Worm (Caenorhabditis elegans): ENCODE measurements around the gene era-1.

Gene era-1

DNA sequence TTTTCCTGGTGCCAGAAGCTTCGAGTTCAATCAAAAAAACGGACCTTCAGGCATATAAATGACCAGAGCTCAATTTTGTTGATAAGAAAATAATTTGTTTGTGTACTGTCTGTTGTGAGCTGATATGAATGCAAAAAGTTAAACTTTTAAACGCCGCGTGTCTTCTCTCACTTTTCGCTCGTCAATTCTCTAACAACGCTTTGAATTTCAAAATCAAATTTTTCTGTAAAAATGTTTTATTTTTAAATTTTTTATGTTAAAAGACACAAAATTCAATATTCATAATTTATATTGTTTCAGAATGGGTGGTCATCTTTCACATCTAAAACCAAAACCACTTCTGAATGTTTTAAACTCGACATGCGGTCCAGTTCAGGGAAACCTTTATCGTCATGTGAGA, 28.9 kb upstream of the era-1 start, which contains the start of gene cest-31:
TSS of gene cest-31 (plus strand) at position 301 of the 400 bp plus-strand sequence.
- TF ChIP-seq nhr-2 (tag; optimal IDR thresholded peaks at IDR 0.05) (no peak), unc-62 (GFP tag; optimal IDR thresholded peaks at IDR 0.05) (no peak)

DNA sequence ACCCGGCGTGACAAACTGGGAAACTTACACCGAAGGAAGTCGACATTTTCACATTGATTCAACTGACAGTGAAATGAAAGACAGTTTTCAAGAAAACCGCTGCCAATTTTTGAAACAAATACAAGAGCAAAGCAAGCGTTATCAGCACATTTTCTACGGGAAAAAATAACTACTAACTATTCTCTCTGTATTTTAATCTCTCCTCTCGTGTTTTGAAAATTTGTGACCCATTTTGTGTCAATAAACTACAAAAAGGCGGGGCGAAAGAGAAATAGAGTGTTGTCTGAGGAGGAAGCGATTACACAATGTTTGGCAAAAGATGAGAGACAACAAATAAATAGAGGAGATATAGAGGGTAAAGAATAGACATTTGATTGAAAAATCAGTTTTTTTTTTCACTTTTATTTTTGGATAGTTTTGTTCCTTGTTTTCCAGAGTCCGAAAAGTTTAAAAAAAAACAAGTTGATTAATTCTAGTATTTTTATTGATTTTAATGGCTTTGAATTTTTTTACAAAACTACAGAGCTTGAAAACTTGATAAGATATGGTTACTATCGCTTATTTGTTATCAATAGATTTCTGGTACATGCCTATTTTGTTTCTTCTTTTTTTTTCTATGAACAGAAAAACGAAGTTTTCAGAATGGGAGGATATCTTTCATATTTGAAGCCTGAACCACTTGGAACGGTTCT, 26.6 kb upstream of the era-1 start, which contains the start of gene cest-34:
TSS of gene cest-34 (plus strand) at position 642 of the 692 bp plus-strand sequence.
- TF ChIP-seq nhr-12 (tag; optimal IDR thresholded peaks at IDR 0.05) (no peak), sptf-1 (tag; optimal IDR thresholded peaks at IDR 0.05) (no peak), drap-1 (GFP tag; optimal IDR thresholded peaks at IDR 0.05) (no peak), mep-1 (tag; optimal IDR thresholded peaks at IDR 0.05) (no peak), sem-2 (GFP tag; optimal IDR thresholded peaks at IDR 0.05) (no peak), ceh-83 (GFP tag; optimal IDR thresholded peaks at IDR 0.05) (no peak), tbx-8 (GFP tag; optimal IDR thresholded peaks at IDR 0.05) (no peak)

DNA sequence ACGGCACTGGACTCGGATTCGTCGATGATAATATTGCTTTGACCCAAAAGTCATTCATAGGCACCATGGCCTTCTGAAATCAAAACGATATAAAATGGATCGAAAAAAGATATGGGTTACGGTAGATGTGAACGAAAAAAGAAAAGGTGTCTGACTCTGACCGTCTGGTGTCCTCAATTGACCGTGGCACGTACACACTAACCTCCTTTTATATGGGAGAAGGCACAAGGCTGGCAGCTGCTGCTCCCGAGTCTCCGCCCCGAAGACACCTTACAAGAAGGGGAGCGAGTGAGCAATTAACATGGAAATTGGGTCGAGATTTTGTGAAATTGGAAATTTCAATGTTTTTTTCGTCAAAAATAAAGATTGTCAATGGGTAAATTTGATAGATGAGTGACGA, 21.4 kb upstream of the era-1 start, which contains the start of gene egl-46:
TSS of gene egl-46 (minus strand) at position 73 of the 400 bp plus-strand sequence.
- TF ChIP-seq cnd-1 (tag; optimal IDR thresholded peaks at IDR 0.05) (peak; percentile 33), nhr-2 (tag; optimal IDR thresholded peaks at IDR 0.05) (peak; percentile 86), lsy-2 (tag; optimal IDR thresholded peaks at IDR 0.05) (peak; percentile 8), lin-32 (GFP tag; optimal IDR thresholded peaks at IDR 0.05) (peak; percentile 54), nhr-28 (tag; optimal IDR thresholded peaks at IDR 0.05) (no peak), ham-2 (GFP tag; optimal IDR thresholded peaks at IDR 0.05) (no peak), elt-3 (tag; optimal IDR thresholded peaks at IDR 0.05) (no peak)

DNA sequence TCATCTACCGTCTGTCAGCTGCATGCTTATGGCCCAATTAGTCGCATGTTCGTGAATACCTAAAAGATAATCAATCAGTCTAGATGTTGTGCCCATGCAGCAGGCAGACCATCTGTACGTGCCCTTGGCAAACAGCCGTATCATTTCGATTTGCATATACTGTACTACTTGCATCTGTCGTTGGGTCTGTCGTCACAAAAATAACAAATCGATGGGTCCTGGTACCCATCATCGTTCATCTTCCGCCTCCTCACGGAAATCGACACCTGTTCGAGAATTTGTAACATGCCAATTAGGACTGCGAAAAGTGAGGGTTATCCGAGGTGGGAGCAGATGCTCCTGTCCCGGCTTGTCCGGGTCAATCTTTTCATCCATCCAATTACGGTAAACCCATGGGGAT, 19.6 kb upstream of the era-1 start:
- peak; percentile 57 for TF ChIP-seq lin-32 (GFP tag; optimal IDR thresholded peaks at IDR 0.05)
- no peak for TF ChIP-seq tbx-8 (GFP tag; optimal IDR thresholded peaks at IDR 0.05)
- TF ChIP-seq mls-2 (tag; optimal IDR thresholded peaks at IDR 0.05) = no peak
- no peak for TF ChIP-seq sptf-1 (tag; optimal IDR thresholded peaks at IDR 0.05)
- TF ChIP-seq nhr-76 (tag; optimal IDR thresholded peaks at IDR 0.05) = no peak
- no peak for TF ChIP-seq pha-4 (tag; optimal IDR thresholded peaks at IDR 0.05)
- TF ChIP-seq nhr-2 (tag; optimal IDR thresholded peaks at IDR 0.05) = peak; percentile 83
- no peak for TF ChIP-seq unc-62 (GFP tag; optimal IDR thresholded peaks at IDR 0.05)
- TF ChIP-seq mep-1 (tag; optimal IDR thresholded peaks at IDR 0.05) = peak; percentile 7
- no peak for TF ChIP-seq ztf-11 (tag; optimal IDR thresholded peaks at IDR 0.05)
- no peak for TF ChIP-seq flh-1 (GFP tag; optimal IDR thresholded peaks at IDR 0.05)
- TF ChIP-seq cnd-1 (tag; optimal IDR thresholded peaks at IDR 0.05) = peak; percentile 44
- TF ChIP-seq hlh-1 (tag; optimal IDR thresholded peaks at IDR 0.05) = no peak

DNA sequence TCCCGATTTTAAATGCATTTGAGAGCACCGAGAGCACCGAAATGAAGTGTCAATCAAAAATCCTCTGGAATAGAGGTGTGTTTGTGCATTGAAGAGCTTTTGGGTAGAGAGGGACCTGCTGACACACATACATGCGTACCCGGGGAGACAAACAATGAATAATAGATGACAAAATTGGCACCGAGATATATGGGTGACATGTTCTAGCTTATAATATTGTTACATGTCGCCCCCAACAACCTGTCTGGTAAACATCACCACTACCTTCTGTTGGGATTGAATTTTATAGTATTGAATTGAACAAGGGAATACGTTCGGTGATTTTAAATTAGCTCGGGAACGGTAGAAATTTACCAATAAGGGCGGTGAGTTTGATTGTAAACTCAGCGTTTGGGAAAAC, 19.1 kb upstream of the era-1 start:
- TF ChIP-seq nhr-12 (tag; optimal IDR thresholded peaks at IDR 0.05) (no peak), ceh-39 (tag; optimal IDR thresholded peaks at IDR 0.05) (no peak), zip-8 (tag; optimal IDR thresholded peaks at IDR 0.05) (no peak), ces-1 (GFP tag; optimal IDR thresholded peaks at IDR 0.05) (peak; percentile 10), nhr-28 (tag; optimal IDR thresholded peaks at IDR 0.05) (no peak), elt-3 (tag; optimal IDR thresholded peaks at IDR 0.05) (no peak), ham-2 (GFP tag; optimal IDR thresholded peaks at IDR 0.05) (no peak)

DNA sequence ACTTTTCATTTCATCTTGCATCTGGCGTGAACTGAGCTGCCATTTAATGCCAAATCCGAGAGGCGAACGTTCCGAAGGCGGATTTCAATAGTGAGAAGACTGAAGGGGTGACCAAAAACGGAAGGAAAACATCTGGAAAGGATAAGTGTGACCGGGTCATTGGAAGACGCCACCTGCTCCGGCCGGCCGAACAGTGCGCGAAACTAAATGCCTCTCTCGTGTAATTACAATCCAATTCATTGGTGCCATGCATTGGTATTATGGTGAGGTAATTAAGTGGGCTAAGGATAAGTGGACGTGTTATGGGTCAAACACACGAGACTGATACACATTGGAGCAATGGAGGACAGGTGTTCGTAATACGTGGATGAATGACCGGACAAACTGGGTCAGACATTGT, 18.3 kb upstream of the era-1 start:
- no peak for TF ChIP-seq flh-1 (GFP tag; optimal IDR thresholded peaks at IDR 0.05)
- TF ChIP-seq blmp-1 (tag; optimal IDR thresholded peaks at IDR 0.05) = no peak
- no peak for TF ChIP-seq M03D4.4 (tag; optimal IDR thresholded peaks at IDR 0.05)
- TF ChIP-seq nhr-237 (tag; optimal IDR thresholded peaks at IDR 0.05) = no peak
- TF ChIP-seq lsy-2 (tag; optimal IDR thresholded peaks at IDR 0.05) = no peak
- peak; percentile 36 for TF ChIP-seq sptf-1 (tag; optimal IDR thresholded peaks at IDR 0.05)
- TF ChIP-seq mab-5 (tag; optimal IDR thresholded peaks at IDR 0.05) = no peak
- TF ChIP-seq snpc-4 (tag; optimal IDR thresholded peaks at IDR 0.05) = no peak
- peak; percentile 72 for TF ChIP-seq ces-1 (GFP tag; optimal IDR thresholded peaks at IDR 0.05)
- no peak for TF ChIP-seq hlh-1 (tag; optimal IDR thresholded peaks at IDR 0.05)
- peak; percentile 78 for TF ChIP-seq ceh-43 (GFP tag; optimal IDR thresholded peaks at IDR 0.05)
- no peak for TF ChIP-seq elt-3 (tag; optimal IDR thresholded peaks at IDR 0.05)
- TF ChIP-seq tbx-8 (GFP tag; optimal IDR thresholded peaks at IDR 0.05) = no peak
- TF ChIP-seq unc-39 (tag; optimal IDR thresholded peaks at IDR 0.05) = no peak
- peak; percentile 76 for TF ChIP-seq cnd-1 (tag; optimal IDR thresholded peaks at IDR 0.05)
- TF ChIP-seq lin-13 (tag; optimal IDR thresholded peaks at IDR 0.05) = no peak
- no peak for TF ChIP-seq drap-1 (GFP tag; optimal IDR thresholded peaks at IDR 0.05)
- no peak for TF ChIP-seq unc-120 (tag; optimal IDR thresholded peaks at IDR 0.05; ENCODE audit: poor library complexity, severe bottlenecking)
- TF ChIP-seq bed-3 (GFP tag; optimal IDR thresholded peaks at IDR 0.05) = no peak
- TF ChIP-seq sem-2 (GFP tag; optimal IDR thresholded peaks at IDR 0.05) = no peak
- TF ChIP-seq lin-32 (GFP tag; optimal IDR thresholded peaks at IDR 0.05) = peak; percentile 98
- peak; percentile 28 for TF ChIP-seq ztf-11 (tag; optimal IDR thresholded peaks at IDR 0.05)
- no peak for TF ChIP-seq zip-8 (tag; optimal IDR thresholded peaks at IDR 0.05)
- TF ChIP-seq nhr-12 (tag; optimal IDR thresholded peaks at IDR 0.05) = no peak
- TF ChIP-seq ceh-39 (tag; optimal IDR thresholded peaks at IDR 0.05) = no peak
- TF ChIP-seq mls-2 (tag; optimal IDR thresholded peaks at IDR 0.05) = peak; percentile 80
- TF ChIP-seq elt-1 (tag; optimal IDR thresholded peaks at IDR 0.05; ENCODE audit: borderline replicate concordance, insufficient read depth) = no peak
- no peak for TF ChIP-seq pha-4 (tag; optimal IDR thresholded peaks at IDR 0.05)
- no peak for TF ChIP-seq nhr-28 (tag; optimal IDR thresholded peaks at IDR 0.05)
- no peak for TF ChIP-seq unc-62 (GFP tag; optimal IDR thresholded peaks at IDR 0.05)
- TF ChIP-seq mep-1 (tag; optimal IDR thresholded peaks at IDR 0.05) = no peak
- no peak for TF ChIP-seq ham-2 (GFP tag; optimal IDR thresholded peaks at IDR 0.05)
- no peak for TF ChIP-seq nhr-76 (tag; optimal IDR thresholded peaks at IDR 0.05)

All from whole organism, mixed stage, embryonic.